Worm (Caenorhabditis elegans) whole organism, L3 larva: Measurements from ENCODE around the gene cin-4.
"Not testable (repeated sequence)": the region's sequence is repeated elsewhere in the genome, so short reads cannot be mapped to it uniquely, and the experiment has no call there.

ENCODE experiments used
- aly-2 ChIP-seq: fragments of 150-350 bp; optimal IDR thresholded peaks from 2 replicates; lab custom pipeline; 2014; ENCODE audit warnings: missing biosample characterization, missing genetic modification characterization
- ama-1 ChIP-seq: fragments of 150-350 bp; optimal IDR thresholded peaks from 2 replicates; lab custom pipeline; 2018
- ceh-28 ChIP-seq: fragments of 150-350 bp; optimal IDR thresholded peaks from 2 replicates; lab custom pipeline; 2014; ENCODE audit warnings: missing biosample characterization, missing genetic modification reagents, missing genetic modification characterization
- ceh-82 ChIP-seq: fragments of 150-350 bp; optimal IDR thresholded peaks from 2 replicates; lab custom pipeline; 2014; ENCODE audit warnings: missing biosample characterization, missing genetic modification characterization
- ceh-9 ChIP-seq: sonication (generic microtip); optimal IDR thresholded peaks from 2 replicates; lab custom pipeline; 2018; ENCODE audit warnings: missing biosample characterization, missing genetic modification characterization
- daf-12 ChIP-seq: fragments of 150-350 bp; optimal IDR thresholded peaks from 2 replicates; lab custom pipeline; 2014; ENCODE audit warnings: missing biosample characterization, missing genetic modification reagents, missing genetic modification characterization
- egl-27 ChIP-seq: sonication (generic microtip); optimal IDR thresholded peaks from 4 replicates; lab custom pipeline; 2017; ENCODE audit warnings: missing biosample characterization, missing genetic modification reagents, missing genetic modification characterization
- egl-5 ChIP-seq: fragments of 150-350 bp; optimal IDR thresholded peaks from 2 replicates; lab custom pipeline; 2017; ENCODE audit warnings: missing biosample characterization, missing genetic modification reagents, missing genetic modification characterization, inconsistent platforms
- eor-1 ChIP-seq, 2 experiments: fragments of 150-350 bp; optimal IDR thresholded peaks; 2 replicates each; lab custom pipeline; 2014 to 2018; ENCODE audit warnings: missing biosample characterization in 2 of 2, missing genetic modification characterization in 2 of 2
- fkh-10 ChIP-seq: sonication (generic microtip); optimal IDR thresholded peaks from 2 replicates; lab custom pipeline; 2017; ENCODE audit warnings: missing biosample characterization, missing genetic modification reagents, missing genetic modification characterization
- jun-1 ChIP-seq: fragments of 150-350 bp; optimal IDR thresholded peaks from 2 replicates; lab custom pipeline; 2014; ENCODE audit warnings: missing biosample characterization, missing genetic modification reagents, missing genetic modification characterization
- lsy-12 ChIP-seq: sonication (generic microtip); optimal IDR thresholded peaks from 2 replicates; lab custom pipeline; 2016; ENCODE audit warnings: mild to moderate bottlenecking, missing genetic modification characterization, missing compliant biosample characterization
- mml-1 ChIP-seq: fragments of 150-350 bp; sonication (generic microtip); optimal IDR thresholded peaks from 3 replicates; lab custom pipeline; 2014; ENCODE audit warnings: missing biosample characterization, missing genetic modification characterization
- nfya-1 ChIP-seq: sonication (generic microtip); optimal IDR thresholded peaks from 2 replicates; lab custom pipeline; 2017; ENCODE audit warnings: missing genetic modification characterization, mild to moderate bottlenecking, missing compliant biosample characterization, antibody characterized with exemption, moderate library complexity; ENCODE audit not compliant: insufficient read depth
- nhr-11 ChIP-seq: fragments of 150-350 bp; optimal IDR thresholded peaks from 2 replicates; lab custom pipeline; 2014; ENCODE audit warnings: missing biosample characterization, missing genetic modification characterization
- nhr-12 ChIP-seq: fragments of 150-350 bp; optimal IDR thresholded peaks from 2 replicates; lab custom pipeline; 2014; ENCODE audit warnings: missing biosample characterization, missing genetic modification characterization
- nhr-25 ChIP-seq: sonication (generic microtip); optimal IDR thresholded peaks from 2 replicates; lab custom pipeline; 2017; ENCODE audit warnings: missing biosample characterization, missing genetic modification characterization
- nhr-43 ChIP-seq: sonication (generic microtip); optimal IDR thresholded peaks from 2 replicates; lab custom pipeline; 2016; ENCODE audit warnings: mild to moderate bottlenecking, missing genetic modification characterization, missing compliant biosample characterization; ENCODE audit not compliant: poor library complexity, severe bottlenecking
- nhr-76 ChIP-seq: fragments of 150-350 bp; sonication (generic microtip); optimal IDR thresholded peaks from 5 replicates; lab custom pipeline; 2014; ENCODE audit warnings: missing biosample characterization, missing genetic modification characterization
- nhr-77 ChIP-seq: fragments of 150-350 bp; optimal IDR thresholded peaks from 2 replicates; lab custom pipeline; 2014; ENCODE audit warnings: missing biosample characterization, missing genetic modification characterization
- pha-4 ChIP-seq: fragments of 150-350 bp; optimal IDR thresholded peaks from 2 replicates; lab custom pipeline; 2014; ENCODE audit warnings: missing biosample characterization, missing genetic modification reagents, missing genetic modification characterization
- zag-1 ChIP-seq: fragments of 150-350 bp; optimal IDR thresholded peaks from 2 replicates; lab custom pipeline; 2014; ENCODE audit warnings: missing biosample characterization, missing genetic modification characterization
- ztf-4 ChIP-seq: fragments of 150-350 bp; optimal IDR thresholded peaks from 2 replicates; lab custom pipeline; 2014; ENCODE audit warnings: missing biosample characterization, missing genetic modification characterization

The cin-4 gene

ce11 chrII:7073537-7073913, 35.4 kb downstream of the cin-4 start, which contains the start of gene kat-1:
kat-1 (plus strand) TSS chrII:7073814.
- TF ChIP-seq ztf-4 (tag; lab: Kevin White, UChicago) (no peak), nhr-77 (no peak), fkh-10 (no peak), nhr-43 (tag; lab: Kevin White, UChicago) (no peak), lsy-12 (tag; lab: Kevin White, UChicago) (no peak), mml-1 (tag; lab: Kevin White, UChicago) (no peak), ceh-28 (tag; lab: Kevin White, UChicago) (no peak), ceh-9 (no peak), nhr-25 (tag; lab: Kevin White, UChicago) (no peak), nhr-12 (tag; lab: Kevin White, UChicago) (no peak), pha-4 (tag; lab: Kevin White, UChicago) (no peak), jun-1 (tag; lab: Kevin White, UChicago) (no peak), ama-1 (lab: Kevin White, UChicago) (no peak), nhr-76 (no peak), nfya-1 (tag; lab: Kevin White, UChicago) (no peak), egl-27 (tag; lab: Kevin White, UChicago) (no peak), nhr-11 (tag; lab: Kevin White, UChicago) (no peak), eor-1 (tag; optimal IDR thresholded peaks at IDR 0.05; lab: Kevin White, UChicago) (no peak), zag-1 (tag; lab: Kevin White, UChicago) (no peak)

DNA sequence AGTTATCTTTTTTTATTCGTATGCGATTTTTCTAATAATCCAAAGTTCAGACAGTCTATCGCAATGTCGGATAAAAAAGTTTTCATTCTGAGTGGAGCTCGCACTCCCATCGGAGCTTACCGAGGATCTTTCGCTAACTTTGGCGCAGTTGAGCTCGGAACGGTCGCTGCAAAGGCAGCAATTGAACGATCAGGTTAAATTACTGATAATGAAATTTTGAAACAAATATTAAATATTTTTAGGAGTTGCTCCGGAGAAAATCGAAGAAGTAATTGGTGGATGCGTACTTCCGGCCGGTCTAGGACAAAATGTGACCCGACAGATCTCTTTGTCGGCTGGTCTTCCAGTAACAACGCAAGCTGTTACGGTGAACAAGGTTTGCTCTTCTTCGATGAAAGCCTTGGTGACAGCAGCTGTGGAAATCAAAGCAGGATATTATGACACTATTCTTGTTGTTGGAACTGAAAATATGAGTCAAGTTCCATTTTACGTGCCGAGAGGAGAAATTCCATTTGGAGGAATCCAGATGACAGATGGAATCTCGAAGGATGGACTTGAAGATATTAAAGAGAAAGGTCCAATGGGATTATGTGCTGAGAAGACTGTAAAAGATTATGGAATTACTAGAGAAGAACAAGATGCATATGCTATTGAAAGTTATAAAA, 37.6 kb downstream of the cin-4 start, which contains the start of gene T02G5.7:
Gene T02G5.7 (plus strand): TSS at position 51 of the 665 bp plus-strand sequence.
- no peak for TF ChIP-seq daf-12 (tag; lab: Kevin White, UChicago)
- TF ChIP-seq ama-1 (lab: Kevin White, UChicago) = peak; percentile 17

DNA sequence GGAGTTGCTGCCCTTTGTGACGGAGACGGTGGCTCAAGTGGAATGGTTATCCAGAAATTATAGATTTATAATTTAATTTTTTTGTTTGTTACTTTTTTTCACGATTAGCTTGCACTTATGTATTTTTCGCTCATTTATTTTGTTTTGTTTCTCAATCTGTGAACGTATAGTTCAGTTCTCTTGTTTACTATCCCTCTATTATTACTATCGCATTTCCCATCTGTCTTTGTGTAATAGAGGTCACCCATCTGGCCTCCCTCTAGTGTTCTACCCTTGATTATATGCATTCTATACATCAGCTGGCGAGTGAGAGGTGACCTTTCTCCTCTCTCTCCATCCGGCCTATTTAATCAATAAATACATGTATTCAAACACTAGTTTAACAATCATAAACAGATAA, 45.9 kb downstream of the cin-4 start, which contains the start of the genes T02G5.14 and T02G5.15:
Gene T02G5.14 (plus strand): TSS at position 301 of the 400 bp plus-strand sequence.
Gene T02G5.15 (plus strand): TSS at position 301 of the 400 bp plus-strand sequence.
- TF ChIP-seq ceh-28 (tag; lab: Kevin White, UChicago); nhr-77; aly-2 (tag; lab: Kevin White, UChicago): not testable (repeated sequence)

ce11 chrII:7090085-7090484, 52.0 kb downstream of the cin-4 start:
- no peak for TF ChIP-seq nhr-77
- peak; percentile 31 for TF ChIP-seq egl-5 (tag; lab: Kevin White, UChicago)
- TF ChIP-seq nhr-25 (tag; lab: Kevin White, UChicago) = peak; percentile 71
- TF ChIP-seq, all 47 proteins: peak for 2

DNA sequence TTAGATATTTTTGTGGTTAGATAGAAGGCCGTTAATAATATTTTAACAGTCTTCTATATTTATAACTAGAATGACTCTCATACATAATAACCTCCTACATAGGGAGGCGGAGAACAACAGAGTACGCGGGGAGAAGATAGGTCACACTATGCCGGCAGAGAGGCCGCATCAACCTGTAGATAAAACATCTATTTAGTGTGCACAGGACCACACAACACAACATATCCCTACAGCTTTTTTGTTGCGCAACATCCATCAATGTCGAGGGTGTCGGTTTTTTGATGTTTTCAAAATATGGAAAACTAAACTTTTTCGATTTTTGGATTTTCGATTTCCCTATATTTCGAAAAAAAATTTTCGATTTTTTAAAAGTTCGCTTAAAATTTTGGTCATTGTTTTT, 52.8 kb downstream of the cin-4 start:
- TF ChIP-seq ztf-4 (tag; lab: Kevin White, UChicago) = no peak
- no peak for TF ChIP-seq nhr-77
- TF ChIP-seq ceh-82 = no peak
- TF ChIP-seq, all 47 proteins: peak for 0
